Worm (Caenorhabditis elegans) whole organism, L3 larva: ENCODE measurements around the gene Y2H9A.6.

Experiments
- nhr-237 ChIP-seq: fragments of 150-350 bp; optimal IDR thresholded peaks from 2 replicates; lab custom pipeline; 2014; ENCODE audit warnings: missing biosample characterization, missing genetic modification characterization
- nhr-76 ChIP-seq: fragments of 150-350 bp; sonication (generic microtip); optimal IDR thresholded peaks from 5 replicates; lab custom pipeline; 2014; ENCODE audit warnings: missing biosample characterization, missing genetic modification characterization
- unc-39 ChIP-seq: sonication (generic microtip); optimal IDR thresholded peaks from 4 replicates; lab custom pipeline; 2017; ENCODE audit warnings: missing biosample characterization, missing genetic modification characterization
- ztf-11 ChIP-seq: fragments of 150-350 bp; optimal IDR thresholded peaks from 2 replicates; lab custom pipeline; 2014; ENCODE audit warnings: missing biosample characterization, missing genetic modification characterization
- ztf-4 ChIP-seq: fragments of 150-350 bp; optimal IDR thresholded peaks from 2 replicates; lab custom pipeline; 2014; ENCODE audit warnings: missing biosample characterization, missing genetic modification characterization

DNA sequence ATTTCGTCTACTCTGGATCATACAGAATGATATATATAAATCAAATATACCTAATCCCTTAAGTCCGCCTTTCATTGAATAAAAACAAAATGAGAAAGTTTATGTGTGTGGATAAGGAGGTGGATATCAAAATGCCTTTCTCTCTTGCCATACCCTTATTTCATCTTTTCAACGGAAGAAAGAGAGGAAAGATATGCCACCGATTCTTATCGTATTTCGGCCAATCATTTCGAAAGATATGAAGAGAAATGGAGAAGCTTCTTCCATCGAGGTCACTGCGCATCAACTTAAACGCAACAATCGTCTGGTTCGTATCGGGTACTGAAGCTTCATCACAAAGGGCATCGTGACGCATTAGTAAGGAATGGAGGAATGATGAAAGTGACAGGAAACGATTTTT, 30.3 kb upstream of the Y2H9A.6 start:
- TF ChIP-seq nhr-237 (tag; lab: Kevin White, UChicago), result no peak
- TF ChIP-seq nhr-76 (tag; lab: Kevin White, UChicago), result no peak
- no peak for TF ChIP-seq ztf-11 (tag; lab: Kevin White, UChicago)
- TF ChIP-seq unc-39, result no peak
- TF ChIP-seq ztf-4 (tag; lab: Kevin White, UChicago), result no peak
